Worm (Caenorhabditis elegans): ENCODE measurements around the gene Y55F3C.17.

- TF ChIP-seq dpl-1 (GFP tag; optimal IDR thresholded peaks at IDR 0.05) (no peak), K11D2.4 (GFP tag; IDR thresholded peaks at IDR 0.05) (no peak)
Observed at ce11 chrIV:730937-731336, 32.7 kb upstream of the Y55F3C.17 start, which contains the start of gene srt-24.

Data from whole organism, young adult.